Worm (Caenorhabditis elegans) whole organism, L4/young adult: ENCODE results near the gene mcm-3AP.

ENCODE experiments used
- W03F9.2 ChIP-seq: fragments of 150-350 bp; optimal IDR thresholded peaks from 2 replicates; lab custom pipeline; 2014; ENCODE audit warnings: missing biosample characterization, missing genetic modification characterization
- dao-5 ChIP-seq: sonication (generic microtip); optimal IDR thresholded peaks from 2 replicates; lab custom pipeline; 2016; ENCODE audit warnings: missing genotype, missing genetic modification characterization, moderate library complexity, missing compliant biosample characterization
- him-1 ChIP-seq: sonication (generic microtip); optimal IDR thresholded peaks from 2 replicates; lab custom pipeline; 2016; ENCODE audit warnings: missing genotype, missing genetic modification reagents, missing genetic modification characterization, missing compliant biosample characterization

DNA sequence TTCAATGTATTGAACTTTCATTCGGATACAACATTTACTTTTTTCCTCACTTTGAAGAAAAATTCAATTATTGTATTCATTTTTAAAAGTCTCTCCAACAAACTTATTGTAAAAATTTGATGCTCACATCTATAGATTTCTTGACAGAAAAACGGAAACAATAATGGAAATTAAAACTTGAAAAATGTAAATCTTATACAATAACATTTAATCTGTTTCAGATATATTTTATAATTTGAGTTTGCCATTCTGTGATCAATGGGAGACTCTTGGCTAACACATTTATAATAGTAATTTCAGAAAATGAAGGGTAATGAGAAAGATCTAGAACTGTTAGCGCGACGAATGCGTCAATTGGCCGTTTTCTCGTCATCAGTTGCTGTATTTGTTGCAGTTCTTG, 39.9 kb downstream of the mcm-3AP start, which contains the start of gene col-115:
- no peak for TF ChIP-seq him-1
- TF ChIP-seq W03F9.2 (tag; lab: Kevin White, UChicago) = no peak
- no peak for TF ChIP-seq dao-5 (tag; lab: Kevin White, UChicago)
